Worm (Caenorhabditis elegans): ENCODE measurements around the gene stt-3.
A peak's percentile ranks its signal among the peaks of the same experiment; 100 is the strongest.

DNA sequence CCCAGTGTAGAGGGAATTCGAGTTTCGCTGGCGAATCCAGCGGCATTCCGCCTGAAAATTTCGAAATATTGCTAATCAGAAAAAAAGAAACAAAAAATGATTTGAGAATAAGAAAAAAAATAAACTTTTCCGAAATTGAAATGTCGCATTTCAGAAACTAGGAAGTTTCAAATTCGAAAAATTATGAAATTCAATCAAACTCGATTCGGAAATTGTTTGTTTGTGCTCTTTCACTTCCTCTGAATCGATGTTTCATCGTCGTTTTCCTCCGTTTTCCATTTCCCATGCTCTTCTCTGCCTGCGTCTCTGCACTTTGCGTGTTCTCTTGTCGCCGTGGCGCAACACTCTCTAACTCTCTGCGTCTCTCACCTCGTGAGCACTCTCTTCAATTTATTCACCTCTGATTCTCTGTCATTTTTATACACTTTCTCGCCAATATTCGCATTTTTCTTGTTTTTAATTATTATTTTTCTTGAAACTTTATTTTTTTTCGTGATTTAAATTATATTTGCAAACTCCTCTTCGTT lies 29.9 kb downstream of the stt-3 start, which contains the start of gene C18F10.7:
- TF ChIP-seq ama-1 (optimal IDR thresholded peaks at IDR 0.05): no peak
- no peak for TF ChIP-seq zag-1 (tag; optimal IDR thresholded peaks at IDR 0.05)
- TF ChIP-seq nhr-12 (tag; optimal IDR thresholded peaks at IDR 0.05): no peak
- no peak for TF ChIP-seq ZK546.5 (tag; optimal IDR thresholded peaks at IDR 0.05)
- TF ChIP-seq snpc-4 (tag; optimal IDR thresholded peaks at IDR 0.05): peak; percentile 25
- no peak for TF ChIP-seq ceh-16 (tag; optimal IDR thresholded peaks at IDR 0.05)
- no peak for TF ChIP-seq unc-62 (GFP tag; optimal IDR thresholded peaks at IDR 0.05)
- no peak for TF ChIP-seq skn-1 (tag; optimal IDR thresholded peaks at IDR 0.05)
- TF ChIP-seq nhr-77 (tag; optimal IDR thresholded peaks at IDR 0.05): no peak
- TF ChIP-seq nhr-25 (tag; optimal IDR thresholded peaks at IDR 0.05): no peak
- no peak for TF ChIP-seq aly-2 (tag; optimal IDR thresholded peaks at IDR 0.05)
- TF ChIP-seq elt-1 (tag; optimal IDR thresholded peaks at IDR 0.05): no peak
- no peak for TF ChIP-seq elt-3 (tag; optimal IDR thresholded peaks at IDR 0.05)
- TF ChIP-seq alr-1 (tag; optimal IDR thresholded peaks at IDR 0.05): no peak

Data from whole organism, L2 larva.